Fruit fly (Drosophila melanogaster): ENCODE data around the gene CG7402.

- TF ChIP-seq ttk (optimal IDR thresholded peaks at IDR 0.05), result no peak
- TF ChIP-seq Sin3A (optimal IDR thresholded peaks at IDR 0.05), result no peak
- TF ChIP-seq psq (optimal IDR thresholded peaks at IDR 0.05), result no peak
Measured at dm6 chr3L:17928106-17928505, 40.6 kb downstream of the CG7402 start.

Measured in Kc167 (cell line).